Worm (Caenorhabditis elegans) whole organism, late embryonic: Measurements from ENCODE around the gene F53C11.9.
A peak's percentile ranks its signal among the peaks of the same experiment; 100 is the strongest.

Experiments
- C08G9.2 ChIP-seq: sonication (generic microtip); optimal IDR thresholded peaks from 2 replicates; lab custom pipeline; 2016; ENCODE audit warnings: mild to moderate bottlenecking, missing genetic modification characterization, moderate library complexity, missing compliant biosample characterization
- K02D7.2 ChIP-seq: sonication (generic microtip); optimal IDR thresholded peaks from 2 replicates; lab custom pipeline; 2017; ENCODE audit warnings: mild to moderate bottlenecking, missing genetic modification characterization, missing compliant biosample characterization
- T23F11.4 ChIP-seq: fragments of 200-800 bp; sonication (Bioruptor generic); optimal IDR thresholded peaks from 2 replicates; lab custom pipeline; 2018; ENCODE audit warnings: mild to moderate bottlenecking, missing genetic modification characterization, missing compliant biosample characterization
- Y22D7AL.16 ChIP-seq: sonication (generic microtip); optimal IDR thresholded peaks from 2 replicates; lab custom pipeline; 2016; ENCODE audit warnings: missing genetic modification characterization, missing compliant biosample characterization
- ahr-1 ChIP-seq: sonication (generic microtip); optimal IDR thresholded peaks from 2 replicates; lab custom pipeline; 2016; ENCODE audit warnings: missing genetic modification characterization, missing compliant biosample characterization
- ceh-14 ChIP-seq: sonication (generic microtip); optimal IDR thresholded peaks from 2 replicates; lab custom pipeline; 2016; ENCODE audit warnings: missing genotype, missing genetic modification characterization, missing compliant biosample characterization
- ceh-19 ChIP-seq: fragments of 200-800 bp; sonication (Bioruptor generic); optimal IDR thresholded peaks from 2 replicates; lab custom pipeline; 2018; ENCODE audit warnings: mild to moderate bottlenecking, missing genetic modification characterization, missing compliant biosample characterization
- ceh-2 ChIP-seq: sonication (generic microtip); optimal IDR thresholded peaks from 2 replicates; lab custom pipeline; 2016; ENCODE audit warnings: missing genotype, missing genetic modification characterization, missing compliant biosample characterization
- ceh-22 ChIP-seq: sonication (generic microtip); optimal IDR thresholded peaks from 2 replicates; lab custom pipeline; 2017; ENCODE audit warnings: missing biosample characterization, missing genetic modification characterization
- ceh-24 ChIP-seq: sonication (generic microtip); optimal IDR thresholded peaks from 2 replicates; lab custom pipeline; 2016; ENCODE audit warnings: mild to moderate bottlenecking, missing genetic modification characterization, missing compliant biosample characterization
- ceh-31 ChIP-seq: sonication (generic microtip); optimal IDR thresholded peaks from 2 replicates; lab custom pipeline; 2016; ENCODE audit warnings: missing genetic modification characterization, missing compliant biosample characterization
- dmd-4 ChIP-seq: sonication (generic microtip); optimal IDR thresholded peaks from 2 replicates; lab custom pipeline; 2016; ENCODE audit warnings: borderline replicate concordance, missing genetic modification characterization, missing compliant biosample characterization
- dve-1 ChIP-seq: sonication (generic microtip); optimal IDR thresholded peaks from 2 replicates; lab custom pipeline; 2017; ENCODE audit warnings: antibody characterized with exemption, mild to moderate bottlenecking, missing genetic modification characterization, missing compliant biosample characterization
- elt-2 ChIP-seq: sonication (generic microtip); optimal IDR thresholded peaks from 2 replicates; lab custom pipeline; 2016; ENCODE audit warnings: missing genetic modification reagents, missing genetic modification characterization, missing compliant biosample characterization
- ets-4 ChIP-seq: sonication (generic microtip); optimal IDR thresholded peaks from 2 replicates; lab custom pipeline; 2016; ENCODE audit warnings: missing genetic modification characterization, missing compliant biosample characterization
- eyg-1 ChIP-seq: sonication (generic microtip); optimal IDR thresholded peaks from 2 replicates; lab custom pipeline; 2016; ENCODE audit warnings: missing genotype, missing genetic modification characterization, missing compliant biosample characterization
- fkh-10 ChIP-seq: fragments of 150-350 bp; optimal IDR thresholded peaks from 2 replicates; lab custom pipeline; 2014; ENCODE audit warnings: missing biosample characterization, missing genetic modification reagents, missing genetic modification characterization
- gmeb-2 ChIP-seq: sonication (generic microtip); optimal IDR thresholded peaks from 2 replicates; lab custom pipeline; 2016; ENCODE audit warnings: missing genetic modification characterization, inconsistent platforms, missing compliant biosample characterization
- hlh-13 ChIP-seq: fragments of 200-800 bp; sonication (Bioruptor generic); optimal IDR thresholded peaks from 2 replicates; lab custom pipeline; 2018; ENCODE audit warnings: mild to moderate bottlenecking, missing genetic modification characterization, missing compliant biosample characterization
- hlh-15 ChIP-seq: sonication (generic microtip); optimal IDR thresholded peaks from 2 replicates; lab custom pipeline; 2016; ENCODE audit warnings: missing genetic modification characterization, missing compliant biosample characterization
- hlh-30 ChIP-seq: sonication (generic microtip); optimal IDR thresholded peaks from 2 replicates; lab custom pipeline; 2017; ENCODE audit warnings: antibody characterized with exemption, missing genetic modification characterization, missing compliant biosample characterization; ENCODE audit not compliant: insufficient read depth
- lin-11 ChIP-seq: fragments of 200-800 bp; sonication (Bioruptor generic); optimal IDR thresholded peaks from 2 replicates; lab custom pipeline; 2018; ENCODE audit warnings: mild to moderate bottlenecking, missing genetic modification characterization, missing compliant biosample characterization
- madf-2 ChIP-seq: sonication (generic microtip); optimal IDR thresholded peaks from 2 replicates; lab custom pipeline; 2017; ENCODE audit warnings: missing genetic modification characterization, missing compliant biosample characterization
- nhr-11 ChIP-seq: fragments of 150-350 bp; optimal IDR thresholded peaks from 2 replicates; lab custom pipeline; 2014; ENCODE audit warnings: missing biosample characterization, missing genetic modification characterization
- nhr-232 ChIP-seq: sonication (generic microtip); optimal IDR thresholded peaks from 2 replicates; lab custom pipeline; 2016; ENCODE audit warnings: missing genetic modification characterization, missing compliant biosample characterization
- npax-4 ChIP-seq: sonication (generic microtip); optimal IDR thresholded peaks from 2 replicates; lab custom pipeline; 2016; ENCODE audit warnings: missing genetic modification characterization, missing compliant biosample characterization
- odd-2 ChIP-seq: sonication (generic microtip); optimal IDR thresholded peaks from 2 replicates; lab custom pipeline; 2017; ENCODE audit warnings: antibody characterized with exemption, mild to moderate bottlenecking, missing genetic modification characterization, missing compliant biosample characterization
- pag-3 ChIP-seq: sonication (generic microtip); optimal IDR thresholded peaks from 2 replicates; lab custom pipeline; 2016; ENCODE audit warnings: missing compliant biosample characterization, missing genetic modification characterization, borderline replicate concordance
- pax-1 ChIP-seq: fragments of 150-350 bp; optimal IDR thresholded peaks from 2 replicates; lab custom pipeline; 2014; ENCODE audit warnings: missing biosample characterization, missing genetic modification characterization
- pha-4 ChIP-seq: fragments of 150-350 bp; optimal IDR thresholded peaks from 2 replicates; lab custom pipeline; 2018; ENCODE audit warnings: missing biosample characterization, missing genetic modification reagents, missing genetic modification characterization
- pqm-1 ChIP-seq: sonication (generic microtip); optimal IDR thresholded peaks from 2 replicates; lab custom pipeline; 2016; ENCODE audit warnings: missing genetic modification characterization, missing compliant biosample characterization
- pros-1 ChIP-seq: fragments of 150-350 bp; optimal IDR thresholded peaks from 2 replicates; lab custom pipeline; 2014; ENCODE audit warnings: missing biosample characterization, missing genetic modification reagents, missing genetic modification characterization
- rnt-1 ChIP-seq: sonication (generic microtip); optimal IDR thresholded peaks from 2 replicates; lab custom pipeline; 2016; ENCODE audit warnings: missing genetic modification characterization, missing compliant biosample characterization
- syd-9 ChIP-seq: sonication (generic microtip); optimal IDR thresholded peaks from 2 replicates; lab custom pipeline; 2016; ENCODE audit warnings: mild to moderate bottlenecking, missing genetic modification characterization, moderate library complexity, missing compliant biosample characterization
- tbx-2 ChIP-seq: sonication (generic microtip); optimal IDR thresholded peaks from 2 replicates; lab custom pipeline; 2016; ENCODE audit warnings: missing genetic modification characterization, missing compliant biosample characterization
- tbx-7 ChIP-seq: sonication (generic microtip); optimal IDR thresholded peaks from 2 replicates; lab custom pipeline; 2016; ENCODE audit warnings: missing genotype, missing genetic modification characterization, missing compliant biosample characterization
- ttx-3 ChIP-seq: sonication (generic microtip); optimal IDR thresholded peaks from 2 replicates; lab custom pipeline; 2016; ENCODE audit warnings: missing genetic modification reagents, missing genetic modification characterization, missing compliant biosample characterization
- unc-3 ChIP-seq, 2 experiments: fragments of 200-800 bp in 1 of 2; sonication (Bioruptor generic) in 1 of 2; sonication (generic microtip) in 1 of 2; conservative IDR thresholded peaks in 1 of 2; optimal IDR thresholded peaks in 1 of 2; 2 replicates each; pipeline versions ENCODE4 v1.3.6 to Lab custom; 2016 to 2022; ENCODE audit warnings: missing compliant biosample characterization in 2 of 2, missing genetic modification characterization in 2 of 2, missing genetic modification reagents in 1 of 2
- unc-42 ChIP-seq: sonication (generic microtip); optimal IDR thresholded peaks from 2 replicates; lab custom pipeline; 2016; ENCODE audit warnings: missing genotype, missing genetic modification characterization, missing compliant biosample characterization
- unc-55 ChIP-seq: sonication (generic microtip); optimal IDR thresholded peaks from 2 replicates; lab custom pipeline; 2017; ENCODE audit warnings: missing biosample characterization, missing genetic modification reagents, missing genetic modification characterization
- unc-86 ChIP-seq: sonication (generic microtip); optimal IDR thresholded peaks from 2 replicates; lab custom pipeline; 2016; ENCODE audit warnings: missing genetic modification characterization, missing compliant biosample characterization
- zip-5 ChIP-seq: sonication (generic microtip); optimal IDR thresholded peaks from 2 replicates; lab custom pipeline; 2016; ENCODE audit warnings: missing genetic modification characterization, missing compliant biosample characterization
- ztf-16 ChIP-seq: sonication (generic microtip); optimal IDR thresholded peaks from 2 replicates; lab custom pipeline; 2017; ENCODE audit warnings: missing genetic modification characterization, missing compliant biosample characterization

The F53C11.9 gene

ce11 chrV:13790557-13790956 lies 12.7 kb downstream of the F53C11.9 start:
- no peak for TF ChIP-seq nhr-11 (tag; lab: Kevin White, UChicago)
- TF ChIP-seq tbx-2: no peak
- TF ChIP-seq ets-4: no peak
- TF ChIP-seq pros-1 (tag; lab: Kevin White, UChicago): no peak
- no peak for TF ChIP-seq K02D7.2 (tag; lab: Kevin White, UChicago)
- TF ChIP-seq pag-3: no peak
- TF ChIP-seq hlh-15 (tag; lab: Kevin White, UChicago): no peak
- TF ChIP-seq eyg-1 (tag; lab: Kevin White, UChicago): no peak
- no peak for TF ChIP-seq hlh-13 (GFP tag; lab: Kevin White, UChicago)
- no peak for TF ChIP-seq ceh-2 (tag; lab: Kevin White, UChicago)
- no peak for TF ChIP-seq ztf-16 (tag; lab: Kevin White, UChicago)
- no peak for TF ChIP-seq rnt-1
- TF ChIP-seq lin-11 (tag; lab: Kevin White, UChicago): no peak
- TF ChIP-seq fkh-10 (GFP tag; lab: Kevin White, UChicago): no peak

ce11 chrV:13794046-13794445 lies 16.2 kb downstream of the F53C11.9 start:
- no peak for TF ChIP-seq dmd-4 (tag; lab: Kevin White, UChicago)
- TF ChIP-seq gmeb-2: no peak
- no peak for TF ChIP-seq ttx-3 (tag; lab: Kevin White, UChicago)
- TF ChIP-seq nhr-232 (tag; lab: Kevin White, UChicago): no peak
- TF ChIP-seq C08G9.2 (tag; lab: Kevin White, UChicago): no peak
- no peak for TF ChIP-seq ceh-31 (tag; lab: Kevin White, UChicago)
- TF ChIP-seq dve-1 (tag; lab: Kevin White, UChicago): no peak
- TF ChIP-seq unc-42 (tag; lab: Kevin White, UChicago): no peak
- TF ChIP-seq ahr-1: no peak
- TF ChIP-seq pqm-1 (tag; lab: Kevin White, UChicago): no peak
- no peak for TF ChIP-seq hlh-13 (GFP tag; lab: Kevin White, UChicago)
- no peak for TF ChIP-seq zip-5 (tag; lab: Kevin White, UChicago)
- no peak for TF ChIP-seq madf-2 (tag; lab: Kevin White, UChicago)
- TF ChIP-seq unc-86 (tag; lab: Kevin White, UChicago): no peak
- no peak for TF ChIP-seq syd-9 (tag; lab: Kevin White, UChicago)
- TF ChIP-seq odd-2 (tag; lab: Kevin White, UChicago): no peak

- TF ChIP-seq pros-1 (tag; lab: Kevin White, UChicago): no peak
- TF ChIP-seq hlh-30 (tag; lab: Kevin White, UChicago): peak; percentile 19
Measured at ce11 chrV:13796246-13796776, 18.5 kb downstream of the F53C11.9 start, which contains the start of gene twk-32. Gene twk-32, plus strand, starts transcription at chrV:13796641.

DNA sequence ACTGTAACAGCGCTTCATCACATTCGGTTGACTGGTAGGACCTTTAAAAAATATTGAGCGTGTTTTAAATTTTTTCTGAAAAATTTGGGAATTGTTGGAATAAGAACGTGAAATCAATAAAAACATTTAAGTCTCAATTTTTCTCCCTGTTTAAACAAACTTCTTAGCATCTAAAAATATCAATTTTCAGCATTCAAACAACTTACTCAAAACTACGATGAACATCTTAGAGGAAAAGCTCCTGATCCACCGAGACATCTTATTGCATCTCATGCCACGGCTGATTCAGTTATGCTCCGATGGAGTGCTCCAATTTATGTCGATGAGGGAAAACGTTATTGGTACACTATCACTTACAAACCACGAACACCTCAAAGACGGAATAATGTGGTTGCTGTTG lies 21.4 kb downstream of the F53C11.9 start:
- TF ChIP-seq npax-4 (tag; lab: Kevin White, UChicago) (no peak), nhr-11 (tag; lab: Kevin White, UChicago) (no peak), ceh-24 (tag; lab: Kevin White, UChicago) (no peak), rnt-1 (no peak), K02D7.2 (tag; lab: Kevin White, UChicago) (no peak), pha-4 (tag; lab: Kevin White, UChicago) (no peak), unc-3 (GFP tag; conservative IDR thresholded peaks at IDR 0.05; lab: Robert Waterston, UW) (no peak), unc-3 (tag; optimal IDR thresholded peaks at IDR 0.05; lab: Kevin White, UChicago) (no peak)

ce11 chrV:13803902-13804301 lies 26.1 kb downstream of the F53C11.9 start, which contains the start of gene swan-2:
Gene swan-2, minus strand, starts transcription at chrV:13804281.
- TF ChIP-seq ceh-14 (tag; lab: Kevin White, UChicago) (no peak), ceh-19 (GFP tag; lab: Kevin White, UChicago) (no peak), T23F11.4 (GFP tag; lab: Kevin White, UChicago) (no peak), unc-55 (GFP tag; lab: Kevin White, UChicago) (no peak), Y22D7AL.16 (tag; lab: Kevin White, UChicago) (no peak), syd-9 (tag; lab: Kevin White, UChicago) (no peak), eyg-1 (tag; lab: Kevin White, UChicago) (no peak), ceh-22 (tag; lab: Kevin White, UChicago) (no peak), ceh-2 (tag; lab: Kevin White, UChicago) (no peak), ceh-24 (tag; lab: Kevin White, UChicago) (no peak), dmd-4 (tag; lab: Kevin White, UChicago) (no peak), tbx-7 (no peak), pax-1 (tag; lab: Kevin White, UChicago) (no peak), elt-2 (tag; lab: Kevin White, UChicago) (no peak)
